Worm (Caenorhabditis elegans) whole organism, young adult: ENCODE measurements around the gene C45G7.13.

Source experiments
- K11D2.4 ChIP-seq: fragments of 200-800 bp; sonication (Bioruptor generic); IDR thresholded peaks from 2 replicates; pipeline ENCODE4 v1.3.6; 2022; ENCODE audit warnings: missing genetic modification reagents, missing genetic modification characterization, missing compliant biosample characterization
- K12H6.12 ChIP-seq: fragments of 200-800 bp; sonication (Bioruptor generic); optimal IDR thresholded peaks from 2 replicates; lab custom pipeline; 2018; ENCODE audit warnings: mild to moderate bottlenecking, missing genetic modification characterization, missing compliant biosample characterization
- ama-1 ChIP-seq, 3 experiments: fragments of 150-350 bp in 1 of 3; sonication (generic microtip) in 2 of 3; optimal IDR thresholded peaks; 2 replicates each; lab custom pipeline; 2014 to 2018; ENCODE audit warnings: missing biosample characterization in 2 of 3, missing genetic modification characterization in 2 of 3, missing genetic modification reagents in 2 of 3
- bed-1 ChIP-seq: fragments of 200-800 bp; sonication (Bioruptor generic); IDR thresholded peaks from 2 replicates; pipeline ENCODE4 v1.3.6; 2022; ENCODE audit warnings: missing genetic modification reagents, missing genetic modification characterization, missing compliant biosample characterization
- cebp-1 ChIP-seq, 2 experiments: fragments of 200-800 bp in 1 of 2; sonication (Bioruptor generic) in 1 of 2; sonication (generic microtip) in 1 of 2; IDR thresholded peaks in 1 of 2; optimal IDR thresholded peaks in 1 of 2; 2 replicates each; pipeline versions ENCODE4 v1.3.6 to Lab custom; 2017 to 2022; ENCODE audit warnings: missing compliant biosample characterization in 2 of 2, missing genetic modification characterization in 2 of 2, mild to moderate bottlenecking in 1 of 2, missing genetic modification reagents in 1 of 2, moderate library complexity in 1 of 2
- ceh-40 ChIP-seq: fragments of 200-800 bp; sonication (Bioruptor generic); IDR thresholded peaks from 2 replicates; pipeline ENCODE4 v1.3.6; 2022; ENCODE audit warnings: missing genetic modification characterization, missing compliant biosample characterization
- die-1 ChIP-seq: sonication (generic microtip); optimal IDR thresholded peaks from 2 replicates; lab custom pipeline; 2016; ENCODE audit warnings: missing genotype, mild to moderate bottlenecking, missing genetic modification characterization, missing compliant biosample characterization
- egl-18 ChIP-seq: fragments of 200-800 bp; sonication (Bioruptor generic); IDR thresholded peaks from 2 replicates; pipeline ENCODE4 v1.3.6; 2022; ENCODE audit warnings: missing genetic modification reagents, missing genetic modification characterization, missing compliant biosample characterization
- egrh-3 ChIP-seq: fragments of 200-800 bp; sonication (Bioruptor generic); IDR thresholded peaks from 2 replicates; pipeline ENCODE4 v1.3.6; 2022; ENCODE audit warnings: missing genetic modification reagents, missing genetic modification characterization, missing compliant biosample characterization
- hlh-12 ChIP-seq: sonication (generic microtip); optimal IDR thresholded peaks from 2 replicates; lab custom pipeline; 2016; ENCODE audit warnings: missing genetic modification characterization, missing compliant biosample characterization
- hlh-26 ChIP-seq: fragments of 200-800 bp; sonication (Bioruptor generic); conservative IDR thresholded peaks from 2 replicates; pipeline ENCODE4 v1.3.6; 2022; ENCODE audit warnings: missing genetic modification reagents, missing genetic modification characterization, missing compliant biosample characterization
- hmg-1.2 ChIP-seq: fragments of 200-800 bp; sonication (Bioruptor generic); IDR thresholded peaks from 2 replicates; pipeline ENCODE4 v1.3.6; 2022; ENCODE audit warnings: missing genetic modification reagents, missing genetic modification characterization, missing compliant biosample characterization
- let-526 ChIP-seq: fragments of 200-800 bp; sonication (Bioruptor generic); IDR thresholded peaks from 2 replicates; pipeline ENCODE4 v1.3.6; 2022; ENCODE audit warnings: missing genetic modification reagents, missing genetic modification characterization, missing compliant biosample characterization
- lin-35 ChIP-seq, 3 experiments: fragments of 150-350 bp in 2 of 3; sonication (generic microtip) in 1 of 3; optimal IDR thresholded peaks; 2 replicates each; lab custom pipeline; 2014 to 2018; ENCODE audit warnings: missing biosample characterization in 3 of 3, missing genetic modification characterization in 3 of 3, missing genetic modification reagents in 3 of 3
- madf-10 ChIP-seq: sonication (generic microtip); optimal IDR thresholded peaks from 2 replicates; lab custom pipeline; 2016; ENCODE audit warnings: mild to moderate bottlenecking, missing genetic modification characterization, missing compliant biosample characterization
- madf-8 ChIP-seq: fragments of 200-800 bp; sonication (Bioruptor generic); conservative IDR thresholded peaks from 2 replicates; pipeline ENCODE4 v1.3.6; 2022; ENCODE audit warnings: missing genetic modification reagents, missing genetic modification characterization, missing compliant biosample characterization
- nfya-2 ChIP-seq: fragments of 200-800 bp; sonication (Bioruptor generic); IDR thresholded peaks from 2 replicates; pipeline ENCODE4 v1.3.6; 2022; ENCODE audit warnings: missing genetic modification reagents, missing genetic modification characterization, missing compliant biosample characterization
- pbrm-1 ChIP-seq: fragments of 200-800 bp; sonication (Bioruptor generic); IDR thresholded peaks from 2 replicates; pipeline ENCODE4 v1.3.6; 2022; ENCODE audit warnings: missing genetic modification reagents, missing genetic modification characterization, missing compliant biosample characterization
- rec-8 ChIP-seq, 2 experiments: sonication (generic microtip); optimal IDR thresholded peaks; 2 replicates each; lab custom pipeline; 2016; ENCODE audit warnings: mild to moderate bottlenecking in 2 of 2, missing genetic modification characterization in 2 of 2, missing genetic modification reagents in 2 of 2, missing genotype in 2 of 2, missing biosample characterization in 1 of 2, missing compliant biosample characterization in 1 of 2, moderate library complexity in 1 of 2
- repo-1 ChIP-seq: sonication (generic microtip); optimal IDR thresholded peaks from 2 replicates; lab custom pipeline; 2017; ENCODE audit warnings: mild to moderate bottlenecking, missing genetic modification characterization, missing compliant biosample characterization
- sea-2 ChIP-seq: fragments of 200-800 bp; sonication (Bioruptor generic); IDR thresholded peaks from 2 replicates; pipeline ENCODE4 v1.3.6; 2022; ENCODE audit warnings: missing genetic modification characterization, missing compliant biosample characterization
- snpc-1.1 ChIP-seq: sonication (generic microtip); optimal IDR thresholded peaks from 2 replicates; lab custom pipeline; 2017; ENCODE audit warnings: missing genetic modification characterization, mild to moderate bottlenecking, missing compliant biosample characterization, antibody characterized with exemption, moderate library complexity, missing genotype, missing genetic modification reagents; ENCODE audit not compliant: insufficient read depth
- unc-62 ChIP-seq: fragments of 150-350 bp; optimal IDR thresholded peaks from 2 replicates; lab custom pipeline; 2014; ENCODE audit warnings: missing biosample characterization, missing genetic modification reagents, missing genetic modification characterization
- zfh-2 ChIP-seq: fragments of 200-800 bp; sonication (Bioruptor generic); conservative IDR thresholded peaks from 2 replicates; pipeline ENCODE4 v1.3.6; 2022; ENCODE audit warnings: missing genetic modification reagents, missing genetic modification characterization, missing compliant biosample characterization
- ztf-26 ChIP-seq: sonication (generic microtip); optimal IDR thresholded peaks from 2 replicates; lab custom pipeline; 2017; ENCODE audit warnings: missing genetic modification characterization, missing compliant biosample characterization
- ztf-3 ChIP-seq: fragments of 200-800 bp; sonication (Bioruptor generic); optimal IDR thresholded peaks from 2 replicates; lab custom pipeline; 2018; ENCODE audit warnings: mild to moderate bottlenecking, missing genetic modification characterization, missing compliant biosample characterization

C45G7.13 gene

ce11 chrIV:2393023-2393422 is 58.1 kb downstream of the C45G7.13 start:
- TF ChIP-seq zfh-2 (GFP tag; lab: Robert Waterston, UW): peak; percentile 62
- TF ChIP-seq K11D2.4 (GFP tag; lab: Robert Waterston, UW): no peak
- no peak for TF ChIP-seq unc-62
- TF ChIP-seq ztf-26 (tag; lab: Kevin White, UChicago): no peak
- TF ChIP-seq let-526 (GFP tag; lab: Robert Waterston, UW): no peak
- TF ChIP-seq egl-18 (GFP tag; lab: Robert Waterston, UW): no peak
- TF ChIP-seq K12H6.12 (tag; lab: Kevin White, UChicago): no peak
- TF ChIP-seq egrh-3 (GFP tag; lab: Robert Waterston, UW): 0 out of 2 replicates have a peak, but pooled peaks have one; percentile 15
- TF ChIP-seq rec-8 (tag; optimal IDR thresholded peaks at IDR 0.05; lab: Kevin White, UChicago): no peak
- no peak for TF ChIP-seq cebp-1 (GFP tag; IDR thresholded peaks at IDR 0.05; lab: Robert Waterston, UW)
- TF ChIP-seq cebp-1 (tag; optimal IDR thresholded peaks at IDR 0.05; lab: Kevin White, UChicago): no peak
- TF ChIP-seq hlh-12 (tag; lab: Kevin White, UChicago): no peak
- TF ChIP-seq nfya-2: no peak
- no peak for TF ChIP-seq lin-35 (GFP tag; optimal IDR thresholded peaks at IDR 0.05; lab: Kevin White, UChicago)
- no peak for TF ChIP-seq bed-1
- no peak for TF ChIP-seq repo-1 (tag; lab: Kevin White, UChicago)
- TF ChIP-seq ztf-3: no peak
- TF ChIP-seq, all 124 proteins: peak for 2

ce11 chrIV:2391809-2392208 is 59.3 kb downstream of the C45G7.13 start:
- no peak for TF ChIP-seq madf-8 (GFP tag; lab: Robert Waterston, UW)
- no peak for TF ChIP-seq sea-2 (GFP tag; lab: Robert Waterston, UW)
- TF ChIP-seq die-1 (tag; lab: Kevin White, UChicago): no peak
- TF ChIP-seq pbrm-1 (GFP tag; lab: Robert Waterston, UW): no peak
- no peak for TF ChIP-seq hmg-1.2 (GFP tag; lab: Robert Waterston, UW)
- no peak for TF ChIP-seq madf-10
- no peak for TF ChIP-seq ceh-40
- TF ChIP-seq hlh-26 (GFP tag; lab: Robert Waterston, UW): no peak
- no peak for TF ChIP-seq snpc-1.1 (tag; lab: Kevin White, UChicago)
- TF ChIP-seq ama-1 (optimal IDR thresholded peaks at IDR 0.05; lab: Kevin White, UChicago): no peak
- no peak for TF ChIP-seq ama-1 (GFP tag; optimal IDR thresholded peaks at IDR 0.05; lab: Kevin White, UChicago)
